Worm (Caenorhabditis elegans): ENCODE results near the gene fbxb-85.

The fbxb-85 gene

DNA sequence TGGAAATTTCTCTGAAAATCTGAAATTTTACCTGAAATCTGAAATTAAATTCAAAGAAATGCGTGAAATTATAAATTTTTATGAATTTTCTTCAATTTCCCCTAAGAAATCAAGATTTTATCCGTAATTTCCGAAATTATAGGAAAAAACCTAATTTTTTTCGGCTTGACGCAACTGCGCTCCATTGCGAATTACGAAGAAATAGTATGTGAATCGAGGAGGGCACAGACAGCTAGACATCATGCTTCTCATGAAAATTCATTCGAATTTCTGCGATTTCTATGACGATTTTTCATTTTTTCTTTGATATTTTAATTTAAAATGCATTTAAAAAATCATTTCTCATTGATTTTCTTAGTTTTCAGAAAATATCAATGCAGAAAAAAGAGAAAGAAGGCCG lies 33.2 kb upstream of the fbxb-85 start (continued):
- no peak for TF ChIP-seq ama-1 (optimal IDR thresholded peaks at IDR 0.05)
- no peak for TF ChIP-seq C38D4.7 (GFP tag; optimal IDR thresholded peaks at IDR 0.05)
- no peak for TF ChIP-seq mec-3 (tag; optimal IDR thresholded peaks at IDR 0.05; ENCODE audit: borderline replicate concordance)
- TF ChIP-seq pat-9 (tag; optimal IDR thresholded peaks at IDR 0.05): no peak
- TF ChIP-seq fax-1 (tag; optimal IDR thresholded peaks at IDR 0.05): no peak
- TF ChIP-seq T23F11.4 (GFP tag; optimal IDR thresholded peaks at IDR 0.05): no peak
- TF ChIP-seq tbx-2 (tag; optimal IDR thresholded peaks at IDR 0.05): no peak
- no peak for TF ChIP-seq dmd-4 (tag; optimal IDR thresholded peaks at IDR 0.05; ENCODE audit: borderline replicate concordance)

DNA sequence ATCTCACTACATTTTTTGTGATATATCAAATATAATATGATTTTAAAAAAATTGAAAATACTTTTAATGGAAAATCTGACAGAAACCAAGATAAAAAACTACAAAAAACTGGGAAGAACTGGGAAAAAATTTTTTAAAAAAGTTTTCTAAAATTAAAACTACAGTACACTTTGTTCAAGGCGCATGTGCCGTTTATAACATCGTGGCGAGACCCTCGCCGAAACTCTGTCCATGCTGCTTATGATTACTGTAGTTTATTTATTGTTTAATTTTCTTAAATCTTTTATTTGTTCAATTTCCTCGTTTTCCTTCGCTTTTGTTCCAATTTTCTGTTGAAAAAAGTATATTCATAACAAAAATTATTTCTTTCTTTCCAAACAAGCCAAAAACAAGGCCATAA lies 32.7 kb upstream of the fbxb-85 start, which contains the start of gene athp-1:
TSS of gene athp-1 (plus strand) at position 305 of the 400 bp plus-strand sequence.
- TF ChIP-seq sox-4 (tag; optimal IDR thresholded peaks at IDR 0.05) (no peak), mec-3 (tag; optimal IDR thresholded peaks at IDR 0.05; ENCODE audit: borderline replicate concordance) (no peak), F13H6.1 (tag; optimal IDR thresholded peaks at IDR 0.05) (no peak), ceh-31 (tag; optimal IDR thresholded peaks at IDR 0.05) (no peak), ceh-45 (GFP tag; IDR thresholded peaks at IDR 0.05) (no peak), lim-6 (tag; optimal IDR thresholded peaks at IDR 0.05) (no peak), odd-2 (tag; optimal IDR thresholded peaks at IDR 0.05) (no peak), K09A11.1 (tag; optimal IDR thresholded peaks at IDR 0.05; ENCODE audit: insufficient read depth) (no peak), hlh-13 (GFP tag; optimal IDR thresholded peaks at IDR 0.05) (no peak), tbx-2 (tag; optimal IDR thresholded peaks at IDR 0.05) (no peak), ceh-30 (tag; optimal IDR thresholded peaks at IDR 0.05) (no peak), fax-1 (tag; optimal IDR thresholded peaks at IDR 0.05) (no peak)

DNA sequence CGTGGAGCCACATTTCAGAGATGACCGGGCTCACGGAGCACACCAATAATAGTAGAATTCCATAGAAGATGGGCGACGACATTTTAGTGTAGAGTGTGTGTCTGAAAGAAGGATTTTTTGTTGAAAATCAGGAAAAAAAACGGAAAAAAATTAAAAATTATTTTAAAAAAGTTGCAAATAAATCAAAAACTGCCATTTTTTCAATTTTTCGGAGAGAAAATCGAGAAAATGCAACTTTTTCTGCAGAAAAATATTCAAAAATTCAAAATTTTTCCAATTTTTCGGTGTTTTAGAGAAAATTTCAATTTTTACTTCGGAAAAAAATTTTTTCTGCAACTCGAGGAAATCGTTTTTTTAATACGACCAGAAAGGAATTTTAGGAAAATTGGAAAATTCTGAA lies 31.3 kb upstream of the fbxb-85 start, which contains the start of gene C44B9.3:
TSS of gene C44B9.3 (minus strand) at position 101 of the 400 bp plus-strand sequence.
- no peak for TF ChIP-seq ama-1 (optimal IDR thresholded peaks at IDR 0.05)
- TF ChIP-seq ets-4 (tag; optimal IDR thresholded peaks at IDR 0.05): no peak
- TF ChIP-seq pag-3 (tag; optimal IDR thresholded peaks at IDR 0.05; ENCODE audit: borderline replicate concordance): no peak
- TF ChIP-seq ceh-34 (tag; optimal IDR thresholded peaks at IDR 0.05): no peak
- TF ChIP-seq hlh-6 (tag; optimal IDR thresholded peaks at IDR 0.05): no peak

DNA sequence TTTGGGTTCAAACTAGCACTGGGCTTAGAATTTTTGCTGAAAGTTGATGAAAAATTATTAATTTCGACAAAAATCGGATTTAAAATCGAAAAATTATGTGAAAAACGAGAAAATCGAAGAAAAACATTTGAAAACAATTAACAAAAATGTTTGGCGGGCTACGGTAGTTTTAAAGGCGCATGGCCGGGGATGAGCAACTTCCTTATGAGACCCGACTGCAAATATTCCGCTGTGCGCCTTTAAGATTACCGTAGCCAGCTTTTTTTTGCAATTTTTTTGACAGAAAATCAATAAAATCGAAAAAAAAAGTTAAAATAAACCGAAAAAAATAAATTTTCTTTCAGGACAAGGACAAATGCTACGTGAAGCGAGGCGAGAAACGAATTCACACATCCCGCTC lies 28.8 kb upstream of the fbxb-85 start:
- no peak for TF ChIP-seq pha-4 (tag; optimal IDR thresholded peaks at IDR 0.05)
- TF ChIP-seq ttx-3 (tag; optimal IDR thresholded peaks at IDR 0.05): no peak
- no peak for TF ChIP-seq K02D7.2 (tag; optimal IDR thresholded peaks at IDR 0.05)
- no peak for TF ChIP-seq ceh-22 (tag; optimal IDR thresholded peaks at IDR 0.05)
- TF ChIP-seq ceh-14 (tag; optimal IDR thresholded peaks at IDR 0.05): no peak
- TF ChIP-seq dmd-4 (tag; optimal IDR thresholded peaks at IDR 0.05; ENCODE audit: borderline replicate concordance): no peak

DNA sequence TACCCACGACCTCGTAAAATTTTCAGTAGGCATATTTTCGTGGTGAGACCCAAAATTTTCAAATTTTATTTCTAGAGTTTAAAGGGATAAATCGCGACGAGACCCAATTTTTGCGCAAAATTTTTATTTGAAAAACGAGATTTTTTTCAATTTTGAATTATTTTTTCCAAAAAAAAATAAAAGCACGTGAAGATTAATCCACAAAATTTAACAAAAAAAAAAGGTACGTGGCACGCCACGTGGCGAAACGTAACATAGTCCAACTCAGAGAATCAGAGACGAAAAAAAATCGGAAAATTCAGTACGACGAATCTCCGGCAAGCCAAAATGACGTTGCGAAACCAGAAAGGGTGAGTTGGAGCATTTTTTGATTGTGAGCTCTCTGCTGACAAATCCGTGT lies 26.4 kb upstream of the fbxb-85 start, which contains the start of gene C44B9.2:
TSS of gene C44B9.2 (plus strand) at position 301 of the 400 bp plus-strand sequence.
- TF ChIP-seq ahr-1 (tag; optimal IDR thresholded peaks at IDR 0.05) (no peak), nfya-1 (tag; optimal IDR thresholded peaks at IDR 0.05) (no peak), ceh-45 (GFP tag; IDR thresholded peaks at IDR 0.05) (no peak), gmeb-2 (tag; optimal IDR thresholded peaks at IDR 0.05) (no peak), ama-1 (optimal IDR thresholded peaks at IDR 0.05) (no peak), tbx-7 (tag; optimal IDR thresholded peaks at IDR 0.05) (no peak), pqm-1 (tag; optimal IDR thresholded peaks at IDR 0.05) (no peak), elt-2 (tag; optimal IDR thresholded peaks at IDR 0.05) (no peak), nhr-11 (tag; optimal IDR thresholded peaks at IDR 0.05) (no peak), ceh-2 (tag; optimal IDR thresholded peaks at IDR 0.05) (no peak)
